Worm (Caenorhabditis elegans) whole organism, L1 larva: ENCODE data around the gene C13C4.7.
"Not testable (repeated sequence)": the region's sequence is repeated elsewhere in the genome, so short reads cannot be mapped to it uniquely, and the experiment has no call there.

Source experiments
- C16A3.4 ChIP-seq: fragments of 150-350 bp; optimal IDR thresholded peaks from 2 replicates; lab custom pipeline; 2014; ENCODE audit warnings: missing biosample characterization, missing genetic modification characterization
- C34B4.2 ChIP-seq: sonication (generic microtip); optimal IDR thresholded peaks from 2 replicates; lab custom pipeline; 2017; ENCODE audit warnings: mild to moderate bottlenecking, missing genetic modification characterization, missing compliant biosample characterization
- Y116A8C.19 ChIP-seq: sonication (generic microtip); optimal IDR thresholded peaks from 2 replicates; lab custom pipeline; 2016; ENCODE audit warnings: missing compliant biosample characterization, missing genetic modification characterization, borderline replicate concordance
- alr-1 ChIP-seq: fragments of 200-800 bp; sonication (Bioruptor generic); optimal IDR thresholded peaks from 2 replicates; lab custom pipeline; 2018; ENCODE audit warnings: borderline replicate concordance, mild to moderate bottlenecking, missing genetic modification characterization, missing compliant biosample characterization
- blmp-1 ChIP-seq: fragments of 150-350 bp; optimal IDR thresholded peaks from 2 replicates; lab custom pipeline; 2014; ENCODE audit warnings: missing biosample characterization, missing genetic modification characterization
- ceh-82 ChIP-seq, 3 experiments: fragments of 150-350 bp in 1 of 3; sonication (generic microtip) in 2 of 3; optimal IDR thresholded peaks; 2 replicates each; lab custom pipeline; 2014 to 2017; ENCODE audit warnings: missing biosample characterization in 3 of 3, missing genetic modification characterization in 3 of 3
- ces-1 ChIP-seq: fragments of 150-350 bp; optimal IDR thresholded peaks from 2 replicates; lab custom pipeline; 2014; ENCODE audit warnings: missing biosample characterization, missing genetic modification reagents, missing genetic modification characterization
- dsc-1 ChIP-seq: sonication (generic microtip); optimal IDR thresholded peaks from 2 replicates; lab custom pipeline; 2016; ENCODE audit warnings: mild to moderate bottlenecking, missing genetic modification characterization, missing compliant biosample characterization
- efl-1 ChIP-seq, 4 experiments: fragments of 150-350 bp; optimal IDR thresholded peaks in 3 of 4; peaks in 1 of 4; 1 replicate in 1 of 4; 2 replicates in 3 of 4; lab custom pipeline; 2014; ENCODE audit warnings: missing biosample characterization in 2 of 4, missing genetic modification characterization in 2 of 4, missing genetic modification reagents in 2 of 4
- egl-27 ChIP-seq, 2 experiments: fragments of 150-350 bp in 1 of 2; sonication (generic microtip); optimal IDR thresholded peaks; 3 replicates each; lab custom pipeline; 2017 to 2018; ENCODE audit warnings: missing biosample characterization in 2 of 2, missing genetic modification characterization in 2 of 2, missing genetic modification reagents in 2 of 2
- elt-3 ChIP-seq, 6 experiments: fragments of 150-350 bp in 1 of 6; sonication (generic microtip); optimal IDR thresholded peaks; 2 replicates each; lab custom pipeline; 2017 to 2018; ENCODE audit warnings: missing biosample characterization in 6 of 6, missing genetic modification characterization in 6 of 6, inconsistent platforms in 1 of 6
- fkh-10 ChIP-seq: sonication (generic microtip); optimal IDR thresholded peaks from 2 replicates; lab custom pipeline; 2017; ENCODE audit warnings: missing biosample characterization, missing genetic modification reagents, missing genetic modification characterization
- fkh-4 ChIP-seq: sonication (generic microtip); optimal IDR thresholded peaks from 2 replicates; lab custom pipeline; 2016; ENCODE audit warnings: missing compliant biosample characterization, missing genetic modification characterization, borderline replicate concordance
- fos-1 ChIP-seq: fragments of 150-350 bp; optimal IDR thresholded peaks from 2 replicates; lab custom pipeline; 2014; ENCODE audit warnings: missing biosample characterization, missing genetic modification characterization
- hlh-4 ChIP-seq: sonication (generic microtip); optimal IDR thresholded peaks from 2 replicates; lab custom pipeline; 2016; ENCODE audit warnings: mild to moderate bottlenecking, missing genetic modification characterization, missing compliant biosample characterization
- lin-13 ChIP-seq: fragments of 150-350 bp; optimal IDR thresholded peaks from 2 replicates; lab custom pipeline; 2014; ENCODE audit warnings: missing biosample characterization, missing genetic modification reagents, missing genetic modification characterization
- lin-14 ChIP-seq: fragments of 200-800 bp; sonication (Bioruptor generic); optimal IDR thresholded peaks from 2 replicates; lab custom pipeline; 2018; ENCODE audit warnings: mild to moderate bottlenecking, missing genetic modification characterization, moderate library complexity, missing compliant biosample characterization
- lin-15B ChIP-seq: fragments of 150-350 bp; sonication (generic microtip); optimal IDR thresholded peaks from 3 replicates; lab custom pipeline; 2014; ENCODE audit warnings: missing biosample characterization, missing genetic modification characterization
- lsy-2 ChIP-seq, 2 experiments: fragments of 150-350 bp; optimal IDR thresholded peaks; 2 replicates each; lab custom pipeline; 2014; ENCODE audit warnings: missing biosample characterization in 2 of 2, missing genetic modification characterization in 2 of 2
- nhr-11 ChIP-seq: fragments of 150-350 bp; optimal IDR thresholded peaks from 2 replicates; lab custom pipeline; 2014; ENCODE audit warnings: missing biosample characterization, missing genetic modification characterization
- nhr-237 ChIP-seq: fragments of 150-350 bp; optimal IDR thresholded peaks from 2 replicates; lab custom pipeline; 2014; ENCODE audit warnings: missing biosample characterization, missing genetic modification characterization
- nhr-47 ChIP-seq: sonication (generic microtip); optimal IDR thresholded peaks from 2 replicates; lab custom pipeline; 2016; ENCODE audit warnings: mild to moderate bottlenecking, missing genetic modification characterization, moderate library complexity, missing compliant biosample characterization
- nhr-84 ChIP-seq: sonication (generic microtip); optimal IDR thresholded peaks from 2 replicates; lab custom pipeline; 2017; ENCODE audit warnings: missing biosample characterization, missing genetic modification characterization
- sptf-1 ChIP-seq: fragments of 150-350 bp; optimal IDR thresholded peaks from 2 replicates; lab custom pipeline; 2014; ENCODE audit warnings: missing biosample characterization, missing genetic modification characterization
- sup-37 ChIP-seq: fragments of 200-800 bp; sonication (Bioruptor generic); optimal IDR thresholded peaks from 2 replicates; lab custom pipeline; 2018; ENCODE audit warnings: mild to moderate bottlenecking, missing genetic modification characterization, missing compliant biosample characterization
- swsn-7 ChIP-seq: sonication (generic microtip); optimal IDR thresholded peaks from 2 replicates; lab custom pipeline; 2016; ENCODE audit warnings: missing genetic modification characterization, missing compliant biosample characterization
- unc-130 ChIP-seq: fragments of 150-350 bp; optimal IDR thresholded peaks from 2 replicates; lab custom pipeline; 2017; ENCODE audit warnings: missing biosample characterization, missing genetic modification characterization, inconsistent platforms
- unc-30 ChIP-seq: sonication (generic microtip); optimal IDR thresholded peaks from 2 replicates; lab custom pipeline; 2017; ENCODE audit warnings: missing biosample characterization, missing genetic modification characterization
- zag-1 ChIP-seq: fragments of 150-350 bp; optimal IDR thresholded peaks from 2 replicates; lab custom pipeline; 2014; ENCODE audit warnings: missing biosample characterization, missing genetic modification characterization
- ztf-4 ChIP-seq: fragments of 150-350 bp; optimal IDR thresholded peaks from 2 replicates; lab custom pipeline; 2014; ENCODE audit warnings: missing biosample characterization, missing genetic modification characterization

Gene C13C4.7

DNA sequence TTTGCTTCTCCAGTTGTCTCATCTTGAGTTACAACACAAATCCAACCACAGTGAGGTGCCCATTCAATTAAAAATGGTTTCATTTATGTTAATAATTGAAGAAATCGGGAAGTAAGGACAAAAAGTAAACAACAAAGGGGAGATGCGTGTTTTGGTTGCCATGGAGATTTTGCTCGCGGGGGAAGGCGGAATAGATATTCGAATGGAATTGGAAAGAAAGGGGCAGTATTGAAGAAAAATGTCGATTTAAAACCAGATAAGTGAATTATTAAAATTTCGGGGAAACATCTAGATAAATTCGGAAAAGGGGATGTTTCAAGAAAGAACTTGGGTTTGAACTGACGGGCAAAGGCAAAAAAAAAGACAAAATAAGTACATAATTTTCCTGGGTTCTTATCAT is 30.3 kb upstream of the C13C4.7 start, which contains the start of gene che-11:
che-11 (minus strand) TSS at position 101 of the 400 bp plus-strand sequence.
- TF ChIP-seq nhr-237: no peak
- no peak for TF ChIP-seq ztf-4 (tag; lab: Kevin White, UChicago)
- TF ChIP-seq hlh-4 (tag; lab: Kevin White, UChicago): no peak
- no peak for TF ChIP-seq unc-30 (tag; lab: Kevin White, UChicago)
- no peak for TF ChIP-seq nhr-47 (tag; lab: Kevin White, UChicago)
- TF ChIP-seq ceh-82 (tag; optimal IDR thresholded peaks at IDR 0.05; lab: Kevin White, UChicago): no peak
- TF ChIP-seq fkh-10 (GFP tag; lab: Kevin White, UChicago): no peak
- TF ChIP-seq lin-14 (GFP tag; lab: Kevin White, UChicago): no peak

DNA sequence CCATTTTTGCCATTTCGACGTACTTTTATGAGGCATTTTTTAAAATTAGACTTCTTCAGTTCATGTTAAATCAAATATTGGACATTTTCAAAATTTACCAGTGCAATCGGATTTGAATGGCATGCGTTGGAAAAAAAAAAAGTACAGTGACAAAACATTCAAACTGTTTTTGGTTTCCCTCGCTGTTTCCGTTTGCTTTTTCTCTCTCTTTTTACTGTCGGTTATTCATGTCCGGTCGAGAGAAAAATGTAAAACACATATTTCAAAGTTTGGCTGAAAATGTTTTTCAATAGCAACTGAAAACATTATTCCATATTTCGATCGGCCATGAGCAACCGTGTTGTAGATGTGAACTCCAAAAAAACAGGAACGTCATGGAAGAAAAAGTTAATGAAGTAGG is 20.3 kb upstream of the C13C4.7 start, which contains the start of gene C27A7.3:
C27A7.3 (plus strand) TSS at position 301 of the 400 bp plus-strand sequence.
- TF ChIP-seq C16A3.4 (tag; lab: Kevin White, UChicago): no peak
- TF ChIP-seq hlh-4 (tag; lab: Kevin White, UChicago): no peak
- no peak for TF ChIP-seq blmp-1 (tag; lab: Kevin White, UChicago)
- no peak for TF ChIP-seq efl-1 (optimal IDR thresholded peaks at IDR 0.05; lab: Kevin White, UChicago)
- TF ChIP-seq efl-1 (GFP tag; optimal IDR thresholded peaks at IDR 0.05 in 1 of 2; lab: Kevin White, UChicago): peak in 1 of 2 experiments; percentile 27
- no peak for TF ChIP-seq lin-15B
- TF ChIP-seq unc-130 (tag; lab: Kevin White, UChicago): no peak
- TF ChIP-seq fkh-4: no peak

DNA sequence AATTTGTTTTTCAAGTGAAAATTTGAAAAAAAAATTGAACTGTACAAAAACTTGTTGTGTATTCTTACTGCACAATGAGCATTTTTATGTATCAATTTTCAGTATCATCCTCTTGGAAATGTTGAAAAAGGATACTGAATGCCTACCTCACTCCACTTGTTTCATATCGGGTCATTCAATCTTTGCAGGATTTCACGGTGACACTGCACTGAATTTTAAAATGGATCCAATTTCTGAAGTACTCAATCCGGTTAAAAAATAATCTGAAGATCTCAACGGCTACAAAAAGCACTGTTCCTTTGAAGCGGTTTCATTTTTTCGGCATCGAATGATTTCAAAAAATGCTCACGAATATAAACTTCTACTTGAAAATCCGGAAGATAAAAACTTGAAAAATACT is 17.7 kb upstream of the C13C4.7 start:
- TF ChIP-seq lin-13: no peak
- TF ChIP-seq C34B4.2 (tag; lab: Kevin White, UChicago): no peak
- no peak for TF ChIP-seq fos-1 (tag; lab: Kevin White, UChicago)
- no peak for TF ChIP-seq sup-37 (GFP tag; lab: Kevin White, UChicago)
- TF ChIP-seq elt-3 (tag; optimal IDR thresholded peaks at IDR 0.05; lab: Kevin White, UChicago): no peak
- no peak for TF ChIP-seq ceh-82 (tag; optimal IDR thresholded peaks at IDR 0.05; lab: Kevin White, UChicago)
- TF ChIP-seq Y116A8C.19 (tag; lab: Kevin White, UChicago): no peak
- no peak for TF ChIP-seq nhr-84 (tag; lab: Kevin White, UChicago)
- TF ChIP-seq lsy-2 (tag; optimal IDR thresholded peaks at IDR 0.05; lab: Kevin White, UChicago): no peak
- no peak for TF ChIP-seq egl-27 (tag; optimal IDR thresholded peaks at IDR 0.05; lab: Kevin White, UChicago)
- no peak for TF ChIP-seq dsc-1
- no peak for TF ChIP-seq ces-1 (GFP tag; lab: Kevin White, UChicago)

DNA sequence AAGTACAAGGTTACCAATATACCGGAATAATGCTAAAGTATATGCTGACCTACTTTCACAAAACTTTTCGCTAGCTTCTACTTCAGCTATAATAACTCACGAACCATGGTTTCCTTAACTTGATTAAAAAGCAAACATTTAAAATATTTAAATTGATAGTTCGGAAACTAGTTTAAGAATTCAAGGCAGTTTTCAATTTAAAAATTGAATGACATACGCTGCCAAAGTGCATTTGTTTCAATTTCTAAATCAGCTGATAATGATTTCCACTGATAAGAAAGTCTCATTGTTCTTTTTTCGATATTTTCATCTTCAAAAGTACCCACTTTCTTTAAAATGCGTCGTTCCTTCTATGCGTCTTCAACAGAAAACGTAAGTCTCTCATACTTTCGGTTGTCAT is 10.9 kb upstream of the C13C4.7 start, which contains the start of gene enpp-1:
enpp-1 (plus strand) TSS at position 301 of the 400 bp plus-strand sequence.
- TF ChIP-seq sptf-1 (tag; lab: Kevin White, UChicago); elt-3 (tag; optimal IDR thresholded peaks at IDR 0.05; lab: Kevin White, UChicago); nhr-11: not testable (repeated sequence)

DNA sequence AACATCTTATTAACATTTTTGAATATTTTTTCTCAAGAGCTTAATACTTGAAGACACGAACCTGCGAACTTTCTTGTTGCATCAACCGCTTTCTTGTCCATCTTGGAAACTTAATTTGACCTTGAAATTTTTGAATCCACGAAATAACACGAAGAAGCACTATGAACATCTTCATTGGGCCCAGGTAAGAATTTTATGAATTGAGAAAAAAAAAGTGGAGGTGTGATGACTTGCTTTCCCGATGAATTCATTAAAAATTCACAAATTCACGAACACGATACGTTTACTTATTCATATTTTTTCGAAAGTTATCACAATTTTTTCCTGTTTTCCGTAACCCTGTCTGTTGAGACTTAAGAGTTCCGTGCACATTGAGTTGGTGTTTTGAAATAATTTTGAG is 10.4 kb upstream of the C13C4.7 start, which contains the start of gene C27A7.6:
C27A7.6 (minus strand) TSS at position 101 of the 400 bp plus-strand sequence.
- not testable (repeated sequence) for TF ChIP-seq swsn-7; C16A3.4 (tag; lab: Kevin White, UChicago); zag-1 (tag; lab: Kevin White, UChicago)

DNA sequence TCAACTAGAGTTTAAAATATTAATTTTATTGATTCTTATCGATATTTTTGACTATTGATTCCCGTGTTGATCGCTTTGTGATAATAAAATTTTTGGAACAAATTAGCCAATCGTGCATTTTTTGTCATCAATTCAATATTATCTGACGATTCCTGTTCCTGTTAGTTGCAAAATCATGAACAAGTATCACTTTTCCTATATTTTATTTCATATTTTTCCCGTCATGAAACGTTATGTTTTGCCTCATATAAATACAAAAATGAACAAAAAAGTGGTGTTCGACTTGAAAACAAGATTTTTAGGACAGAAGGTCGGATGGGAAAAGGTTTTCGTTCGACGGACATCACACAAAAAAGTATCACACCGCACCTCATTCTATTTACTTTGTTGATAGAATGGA is 993 bp upstream of the C13C4.7 start, which contains the start of gene C13C4.6:
C13C4.6 (plus strand) TSS at position 301 of the 400 bp plus-strand sequence.
- no peak for TF ChIP-seq alr-1 (tag; lab: Kevin White, UChicago)
